Worm (Caenorhabditis elegans) whole organism, young adult: ENCODE measurements around the gene C29G2.6.
"Not testable (repeated sequence)": the region's sequence is repeated elsewhere in the genome, so short reads cannot be mapped to it uniquely, and the experiment has no call there.

Source experiments
- D2030.7 ChIP-seq: fragments of 200-800 bp; sonication (Bioruptor generic); IDR thresholded peaks from 2 replicates; pipeline ENCODE4 v1.3.6; 2022; ENCODE audit warnings: missing genetic modification reagents, missing genetic modification characterization, missing compliant biosample characterization
- F33H1.4 ChIP-seq: fragments of 200-800 bp; sonication (Bioruptor generic); IDR thresholded peaks from 2 replicates; pipeline ENCODE4 v1.3.6; 2022; ENCODE audit warnings: missing genetic modification reagents, missing genetic modification characterization, missing compliant biosample characterization
- F37B4.10 ChIP-seq: fragments of 200-800 bp; sonication (Bioruptor generic); IDR thresholded peaks from 2 replicates; pipeline ENCODE4 v1.3.6; 2022; ENCODE audit warnings: missing genetic modification characterization, missing compliant biosample characterization
- Y56A3A.18 ChIP-seq: fragments of 200-800 bp; sonication (Bioruptor generic); IDR thresholded peaks from 2 replicates; pipeline ENCODE4 v1.3.6; 2022; ENCODE audit warnings: missing genetic modification reagents, missing genetic modification characterization, missing compliant biosample characterization
- aptf-2 ChIP-seq: fragments of 200-800 bp; sonication (Bioruptor generic); conservative IDR thresholded peaks from 2 replicates; pipeline ENCODE4 v1.3.6; 2022; ENCODE audit warnings: missing genetic modification reagents, missing genetic modification characterization, missing compliant biosample characterization
- aptf-3 ChIP-seq: fragments of 200-800 bp; sonication (Bioruptor generic); IDR thresholded peaks from 2 replicates; pipeline ENCODE4 v1.3.6; 2022; ENCODE audit warnings: missing genetic modification characterization, missing compliant biosample characterization
- attf-6 ChIP-seq: fragments of 200-800 bp; sonication (Bioruptor generic); IDR thresholded peaks from 2 replicates; pipeline ENCODE4 v1.3.6; 2022; ENCODE audit warnings: missing genetic modification reagents, missing genetic modification characterization, missing compliant biosample characterization
- ccch-3 ChIP-seq: fragments of 200-800 bp; sonication (Bioruptor generic); optimal IDR thresholded peaks from 2 replicates; lab custom pipeline; 2018; ENCODE audit warnings: mild to moderate bottlenecking, missing genetic modification characterization, missing compliant biosample characterization
- dpl-1 ChIP-seq: fragments of 150-350 bp; optimal IDR thresholded peaks from 2 replicates; lab custom pipeline; 2014; ENCODE audit warnings: missing biosample characterization, missing genetic modification reagents, missing genetic modification characterization
- egrh-3 ChIP-seq: fragments of 200-800 bp; sonication (Bioruptor generic); IDR thresholded peaks from 2 replicates; pipeline ENCODE4 v1.3.6; 2022; ENCODE audit warnings: missing genetic modification reagents, missing genetic modification characterization, missing compliant biosample characterization
- ekl-4 ChIP-seq: fragments of 200-800 bp; sonication (Bioruptor generic); IDR thresholded peaks from 2 replicates; pipeline ENCODE4 v1.3.6; 2022; ENCODE audit warnings: missing genetic modification reagents, missing genetic modification characterization, missing compliant biosample characterization
- hmg-1.2 ChIP-seq: fragments of 200-800 bp; sonication (Bioruptor generic); IDR thresholded peaks from 2 replicates; pipeline ENCODE4 v1.3.6; 2022; ENCODE audit warnings: missing genetic modification reagents, missing genetic modification characterization, missing compliant biosample characterization
- hrde-1 ChIP-seq: sonication (generic microtip); optimal IDR thresholded peaks from 2 replicates; lab custom pipeline; 2016; ENCODE audit warnings: missing genetic modification characterization, mild to moderate bottlenecking, missing compliant biosample characterization, moderate library complexity, missing genotype, missing genetic modification reagents, borderline replicate concordance
- hsf-1 ChIP-seq: fragments of 200-800 bp; sonication (Bioruptor generic); IDR thresholded peaks from 2 replicates; pipeline ENCODE4 v1.3.6; 2022; ENCODE audit warnings: missing genetic modification reagents, missing genetic modification characterization, missing compliant biosample characterization
- lin-26 ChIP-seq: fragments of 200-800 bp; sonication (Bioruptor generic); IDR thresholded peaks from 2 replicates; pipeline ENCODE4 v1.3.6; 2022; ENCODE audit warnings: missing genetic modification reagents, missing genetic modification characterization, missing compliant biosample characterization
- lsy-27 ChIP-seq: sonication (generic microtip); optimal IDR thresholded peaks from 2 replicates; lab custom pipeline; 2017; ENCODE audit warnings: missing genetic modification characterization, mild to moderate bottlenecking, missing compliant biosample characterization, antibody characterized with exemption, missing genotype, borderline replicate concordance; ENCODE audit not compliant: insufficient read depth
- madf-6 ChIP-seq: fragments of 200-800 bp; sonication (Bioruptor generic); IDR thresholded peaks from 2 replicates; pipeline ENCODE4 v1.3.6; 2022; ENCODE audit warnings: missing genetic modification reagents, missing genetic modification characterization, missing compliant biosample characterization
- mcd-1 ChIP-seq: fragments of 200-800 bp; sonication (Bioruptor generic); IDR thresholded peaks from 2 replicates; pipeline ENCODE4 v1.3.6; 2022; ENCODE audit warnings: missing genetic modification reagents, missing genetic modification characterization, missing compliant biosample characterization
- nhr-179 ChIP-seq: sonication (generic microtip); optimal IDR thresholded peaks from 2 replicates; lab custom pipeline; 2016; ENCODE audit warnings: mild to moderate bottlenecking, missing genetic modification characterization, missing compliant biosample characterization
- nhr-80 ChIP-seq: sonication (generic microtip); optimal IDR thresholded peaks from 2 replicates; lab custom pipeline; 2016; ENCODE audit warnings: missing genetic modification characterization, missing compliant biosample characterization
- pbrm-1 ChIP-seq: fragments of 200-800 bp; sonication (Bioruptor generic); IDR thresholded peaks from 2 replicates; pipeline ENCODE4 v1.3.6; 2022; ENCODE audit warnings: missing genetic modification reagents, missing genetic modification characterization, missing compliant biosample characterization
- snpc-1.3 ChIP-seq: sonication (generic microtip); optimal IDR thresholded peaks from 2 replicates; lab custom pipeline; 2017; ENCODE audit warnings: missing genetic modification characterization, mild to moderate bottlenecking, missing compliant biosample characterization, antibody characterized with exemption, moderate library complexity, missing genotype, missing genetic modification reagents; ENCODE audit not compliant: insufficient read depth
- snpc-4 ChIP-seq, 5 experiments: fragments of 150-350 bp in 1 of 5; sonication (generic microtip) in 4 of 5; optimal IDR thresholded peaks; 2 replicates each; lab custom pipeline; 2014 to 2018; ENCODE audit warnings: missing genetic modification characterization in 5 of 5, missing biosample characterization in 3 of 5, antibody characterized with exemption in 2 of 5, mild to moderate bottlenecking in 2 of 5, missing compliant biosample characterization in 2 of 5, missing genotype in 2 of 5, moderate library complexity in 2 of 5, missing genetic modification reagents in 1 of 5
- unc-130 ChIP-seq: sonication (generic microtip); optimal IDR thresholded peaks from 2 replicates; lab custom pipeline; 2016; ENCODE audit warnings: missing genetic modification reagents, missing genetic modification characterization, missing compliant biosample characterization
- zfh-2 ChIP-seq: fragments of 200-800 bp; sonication (Bioruptor generic); conservative IDR thresholded peaks from 2 replicates; pipeline ENCODE4 v1.3.6; 2022; ENCODE audit warnings: missing genetic modification reagents, missing genetic modification characterization, missing compliant biosample characterization
- ztf-25 ChIP-seq: fragments of 200-800 bp; sonication (Bioruptor generic); IDR thresholded peaks from 2 replicates; pipeline ENCODE4 v1.3.6; 2022; ENCODE audit warnings: missing genetic modification reagents, missing genetic modification characterization, missing compliant biosample characterization
- ztf-6 ChIP-seq: fragments of 200-800 bp; sonication (Bioruptor generic); IDR thresholded peaks from 2 replicates; pipeline ENCODE4 v1.3.6; 2022; ENCODE audit warnings: missing genetic modification reagents, missing genetic modification characterization, missing compliant biosample characterization

Gene C29G2.6

ce11 chrV:2585727-2586126, at the start of gene C29G2.6:
Gene C29G2.6 (minus strand): TSS chrV:2585908.
- TF ChIP-seq nhr-80 (tag; lab: Kevin White, UChicago) (peak; percentile 42), nhr-179 (tag; lab: Kevin White, UChicago) (no peak)

- TF ChIP-seq snpc-4 (GFP tag; optimal IDR thresholded peaks at IDR 0.05; lab: Kevin White, UChicago) = not testable (repeated sequence)
- TF ChIP-seq snpc-4 (tag; optimal IDR thresholded peaks at IDR 0.05; lab: Kevin White, UChicago) = peak in 2 of 4 experiments; percentile 19 to 53
- peak; percentile 42 for TF ChIP-seq attf-6 (GFP tag; lab: Robert Waterston, UW)
- peak; percentile 9; the same call in 1 of the 2 replicates for TF ChIP-seq F33H1.4 (GFP tag; lab: Robert Waterston, UW)
- TF ChIP-seq Y56A3A.18 (GFP tag; lab: Robert Waterston, UW) = 0 out of 2 replicates have a peak, but pooled peaks have one; percentile 9
- peak; percentile 31; the same call in 1 of the 2 replicates for TF ChIP-seq hsf-1 (GFP tag; lab: Robert Waterston, UW)
- peak; percentile 80 for TF ChIP-seq zfh-2 (GFP tag; lab: Robert Waterston, UW)
- TF ChIP-seq mcd-1 (GFP tag; lab: Robert Waterston, UW) = peak; percentile 45; the same call in 1 of the 2 replicates
- 0 out of 2 replicates have a peak, but pooled peaks have one; percentile 77 for TF ChIP-seq aptf-3 (GFP tag; lab: Robert Waterston, UW)
- peak; percentile 17; the same call in 1 of the 2 replicates for TF ChIP-seq pbrm-1 (GFP tag; lab: Robert Waterston, UW)
- peak; percentile 44 for TF ChIP-seq D2030.7 (GFP tag; lab: Robert Waterston, UW)
- 0 out of 2 replicates have a peak, but pooled peaks have one; percentile 6 for TF ChIP-seq ztf-25
- TF ChIP-seq lin-26 (GFP tag; lab: Robert Waterston, UW) = peak; percentile 89
- TF ChIP-seq madf-6 (GFP tag; lab: Robert Waterston, UW) = peak; percentile 22
- peak; percentile 26; the same call in 1 of the 2 replicates for TF ChIP-seq hmg-1.2
- peak; percentile 99 for TF ChIP-seq egrh-3 (GFP tag; lab: Robert Waterston, UW)
- TF ChIP-seq aptf-2 (GFP tag; lab: Robert Waterston, UW) = peak; percentile 77; the same call in 1 of the 2 replicates
- TF ChIP-seq ekl-4 = peak; percentile 51; the same call in 1 of the 2 replicates
These were observed 49.3 kb upstream of the C29G2.6 start for ce11 chrV:2634783-2635569.

- not testable (repeated sequence) for TF ChIP-seq Y56A3A.18 (GFP tag; lab: Robert Waterston, UW); unc-130 (GFP tag; lab: Kevin White, UChicago); hrde-1
These were observed 39.7 kb upstream of the C29G2.6 start, which contains the start of gene sknr-1 for ce11 chrV:2625360-2625759. Gene sknr-1 (minus strand): TSS chrV:2625460.

ce11 chrV:2623765-2624164, 38.1 kb upstream of the C29G2.6 start:
- TF ChIP-seq dpl-1 (no peak), ztf-6 (no peak), zfh-2 (GFP tag; lab: Robert Waterston, UW) (peak; percentile 58; the same call in 1 of the 2 replicates), snpc-1.3 (tag; lab: Kevin White, UChicago) (no peak), F37B4.10 (GFP tag; lab: Robert Waterston, UW) (no peak), lsy-27 (no peak)

- TF ChIP-seq ccch-3 (GFP tag; lab: Kevin White, UChicago) (no peak), hsf-1 (GFP tag; lab: Robert Waterston, UW) (no peak), nhr-80 (tag; lab: Kevin White, UChicago) (no peak)
These were observed 36.2 kb upstream of the C29G2.6 start, which contains the start of gene srh-271 for ce11 chrV:2621879-2622278. Gene srh-271 (minus strand): TSS chrV:2621979.
